Fruit fly (Drosophila melanogaster): ENCODE results near the gene ssp7.

dm6 chrX:11159710-11160446 lies 19.8 kb upstream of the ssp7 start, which contains the start of gene CG32668:
- TF ChIP-seq psq (optimal IDR thresholded peaks at IDR 0.05) (no peak), h (optimal IDR thresholded peaks at IDR 0.05) (no peak), ttk (optimal IDR thresholded peaks at IDR 0.05) (no peak), Sin3A (optimal IDR thresholded peaks at IDR 0.05) (no peak)
